Worm (Caenorhabditis elegans): Measurements from ENCODE around the gene R07C3.3.

- TF ChIP-seq nhr-77 (tag; optimal IDR thresholded peaks at IDR 0.05) (no peak), lir-3 (tag; optimal IDR thresholded peaks at IDR 0.05; ENCODE audit: poor library complexity) (no peak), aha-1 (tag; optimal IDR thresholded peaks at IDR 0.05) (no peak), ces-1 (GFP tag; optimal IDR thresholded peaks at IDR 0.05) (no peak), ceh-82 (tag; optimal IDR thresholded peaks at IDR 0.05) (no peak), dpl-1 (GFP tag; optimal IDR thresholded peaks at IDR 0.05) (no peak), ztf-4 (tag; optimal IDR thresholded peaks at IDR 0.05) (no peak), unc-30 (tag; optimal IDR thresholded peaks at IDR 0.05) (no peak), C16A3.4 (tag; optimal IDR thresholded peaks at IDR 0.05) (no peak)
These were observed 18.3 kb upstream of the R07C3.3 start for ce11 chrII:920326-920725.
